Worm (Caenorhabditis elegans) whole organism, L1 larva: ENCODE results near the gene ifg-1.

Experiments used
- C16A3.4 ChIP-seq: fragments of 150-350 bp; optimal IDR thresholded peaks from 2 replicates; lab custom pipeline; 2014; ENCODE audit warnings: missing biosample characterization, missing genetic modification characterization
- F16B12.6 ChIP-seq: fragments of 150-350 bp; optimal IDR thresholded peaks from 2 replicates; lab custom pipeline; 2014; ENCODE audit warnings: missing biosample characterization, missing genetic modification characterization
- aha-1 ChIP-seq: fragments of 150-350 bp; optimal IDR thresholded peaks from 2 replicates; lab custom pipeline; 2014; ENCODE audit warnings: missing biosample characterization, missing genetic modification characterization
- aly-2 ChIP-seq: fragments of 150-350 bp; optimal IDR thresholded peaks from 2 replicates; lab custom pipeline; 2014; ENCODE audit warnings: missing biosample characterization, missing genetic modification characterization
- ama-1 ChIP-seq: fragments of 150-350 bp; optimal IDR thresholded peaks from 2 replicates; lab custom pipeline; 2014
- blmp-1 ChIP-seq: fragments of 150-350 bp; optimal IDR thresholded peaks from 2 replicates; lab custom pipeline; 2014; ENCODE audit warnings: missing biosample characterization, missing genetic modification characterization
- ceh-82 ChIP-seq, 3 experiments: fragments of 150-350 bp in 1 of 3; sonication (generic microtip) in 2 of 3; optimal IDR thresholded peaks; 2 replicates each; lab custom pipeline; 2014 to 2017; ENCODE audit warnings: missing biosample characterization in 3 of 3, missing genetic modification characterization in 3 of 3
- ceh-88 ChIP-seq: fragments of 200-800 bp; sonication (Bioruptor generic); IDR thresholded peaks from 2 replicates; pipeline ENCODE4 v1.3.6; 2022; ENCODE audit warnings: missing genetic modification characterization, missing compliant biosample characterization
- ceh-90 ChIP-seq: sonication (generic microtip); optimal IDR thresholded peaks from 2 replicates; lab custom pipeline; 2016; ENCODE audit warnings: missing genetic modification characterization, missing compliant biosample characterization
- ces-1 ChIP-seq: fragments of 150-350 bp; optimal IDR thresholded peaks from 2 replicates; lab custom pipeline; 2014; ENCODE audit warnings: missing biosample characterization, missing genetic modification reagents, missing genetic modification characterization
- dpl-1 ChIP-seq, 3 experiments: fragments of 150-350 bp in 2 of 3; sonication (generic microtip) in 1 of 3; optimal IDR thresholded peaks; 2 replicates each; lab custom pipeline; 2014 to 2017; ENCODE audit warnings: missing biosample characterization in 3 of 3, missing genetic modification characterization in 3 of 3, missing genetic modification reagents in 3 of 3
- efl-1 ChIP-seq, 4 experiments: fragments of 150-350 bp; optimal IDR thresholded peaks in 3 of 4; peaks in 1 of 4; 1 replicate in 1 of 4; 2 replicates in 3 of 4; lab custom pipeline; 2014; ENCODE audit warnings: missing biosample characterization in 2 of 4, missing genetic modification characterization in 2 of 4, missing genetic modification reagents in 2 of 4
- efl-3 ChIP-seq: fragments of 200-800 bp; sonication (Bioruptor generic); optimal IDR thresholded peaks from 2 replicates; lab custom pipeline; 2018; ENCODE audit warnings: mild to moderate bottlenecking, missing genetic modification characterization, missing compliant biosample characterization
- elt-2 ChIP-seq: sonication (generic microtip); optimal IDR thresholded peaks from 2 replicates; lab custom pipeline; 2016; ENCODE audit warnings: missing genetic modification characterization, mild to moderate bottlenecking, inconsistent platforms, missing compliant biosample characterization, missing genetic modification reagents
- elt-3 ChIP-seq, 6 experiments: fragments of 150-350 bp in 1 of 6; sonication (generic microtip); optimal IDR thresholded peaks; 2 replicates each; lab custom pipeline; 2017 to 2018; ENCODE audit warnings: missing biosample characterization in 6 of 6, missing genetic modification characterization in 6 of 6, inconsistent platforms in 1 of 6
- ets-5 ChIP-seq: fragments of 200-800 bp; sonication (Bioruptor generic); IDR thresholded peaks from 2 replicates; pipeline ENCODE4 v1.3.6; 2022; ENCODE audit warnings: missing genetic modification characterization, missing compliant biosample characterization
- fkh-10 ChIP-seq: sonication (generic microtip); optimal IDR thresholded peaks from 2 replicates; lab custom pipeline; 2017; ENCODE audit warnings: missing biosample characterization, missing genetic modification reagents, missing genetic modification characterization
- fkh-8 ChIP-seq: sonication (generic microtip); optimal IDR thresholded peaks from 2 replicates; lab custom pipeline; 2016; ENCODE audit warnings: mild to moderate bottlenecking, missing genetic modification characterization, missing compliant biosample characterization
- grh-1 ChIP-seq: fragments of 200-800 bp; sonication (Bioruptor generic); IDR thresholded peaks from 2 replicates; pipeline ENCODE4 v1.3.6; 2022; ENCODE audit warnings: missing genetic modification reagents, missing genetic modification characterization, missing compliant biosample characterization
- hlh-17 ChIP-seq: fragments of 200-800 bp; sonication (Bioruptor generic); optimal IDR thresholded peaks from 2 replicates; lab custom pipeline; 2018; ENCODE audit warnings: missing genetic modification characterization, mild to moderate bottlenecking, missing compliant biosample characterization, moderate library complexity, borderline replicate concordance
- isw-1 ChIP-seq: fragments of 200-800 bp; sonication (Bioruptor generic); IDR thresholded peaks from 2 replicates; pipeline ENCODE4 v1.3.6; 2022; ENCODE audit warnings: missing genetic modification characterization, missing compliant biosample characterization
- lin-14 ChIP-seq: fragments of 200-800 bp; sonication (Bioruptor generic); optimal IDR thresholded peaks from 2 replicates; lab custom pipeline; 2018; ENCODE audit warnings: mild to moderate bottlenecking, missing genetic modification characterization, moderate library complexity, missing compliant biosample characterization
- lin-35 ChIP-seq, 2 experiments: fragments of 150-350 bp; optimal IDR thresholded peaks; 2 replicates each; lab custom pipeline; 2014; ENCODE audit warnings: missing biosample characterization in 2 of 2, missing genetic modification characterization in 2 of 2, missing genetic modification reagents in 2 of 2
- lsy-2 ChIP-seq, 2 experiments: fragments of 150-350 bp; optimal IDR thresholded peaks; 2 replicates each; lab custom pipeline; 2014; ENCODE audit warnings: missing biosample characterization in 2 of 2, missing genetic modification characterization in 2 of 2
- mdl-1 ChIP-seq, 2 experiments: fragments of 150-350 bp; optimal IDR thresholded peaks; 2 replicates each; lab custom pipeline; 2014 to 2017; ENCODE audit warnings: missing biosample characterization in 2 of 2, missing genetic modification characterization in 2 of 2, inconsistent platforms in 1 of 2
- mef-2 ChIP-seq: fragments of 150-350 bp; optimal IDR thresholded peaks from 2 replicates; lab custom pipeline; 2014; ENCODE audit warnings: missing biosample characterization, missing genetic modification characterization
- mep-1 ChIP-seq: fragments of 150-350 bp; optimal IDR thresholded peaks from 2 replicates; lab custom pipeline; 2014; ENCODE audit warnings: missing biosample characterization, missing genetic modification characterization
- nhr-12 ChIP-seq: sonication (generic microtip); optimal IDR thresholded peaks from 2 replicates; lab custom pipeline; 2017; ENCODE audit warnings: missing biosample characterization, missing genetic modification characterization
- nhr-19 ChIP-seq: fragments of 200-800 bp; sonication (Bioruptor generic); conservative IDR thresholded peaks from 2 replicates; pipeline ENCODE4 v1.3.6; 2022; ENCODE audit warnings: missing genetic modification characterization, missing compliant biosample characterization
- nhr-20 ChIP-seq: sonication (generic microtip); optimal IDR thresholded peaks from 2 replicates; lab custom pipeline; 2016; ENCODE audit warnings: mild to moderate bottlenecking, missing genetic modification characterization, missing compliant biosample characterization
- nhr-71 ChIP-seq: sonication (generic microtip); optimal IDR thresholded peaks from 2 replicates; lab custom pipeline; 2016; ENCODE audit warnings: mild to moderate bottlenecking, missing genetic modification characterization, moderate library complexity, missing compliant biosample characterization
- nhr-77 ChIP-seq: fragments of 150-350 bp; optimal IDR thresholded peaks from 2 replicates; lab custom pipeline; 2014; ENCODE audit warnings: missing biosample characterization, missing genetic modification characterization
- nhr-84 ChIP-seq: sonication (generic microtip); optimal IDR thresholded peaks from 2 replicates; lab custom pipeline; 2017; ENCODE audit warnings: missing biosample characterization, missing genetic modification characterization
- nhr-85 ChIP-seq: sonication (generic microtip); peaks from one replicate; lab custom pipeline; 2016; ENCODE audit warnings: missing genetic modification characterization, inconsistent platforms, missing compliant biosample characterization
- nhr-90 ChIP-seq: sonication (generic microtip); optimal IDR thresholded peaks from 2 replicates; lab custom pipeline; 2016; ENCODE audit warnings: mild to moderate bottlenecking, missing genetic modification characterization, missing compliant biosample characterization; ENCODE audit not compliant: poor library complexity
- pag-3 ChIP-seq: sonication (generic microtip); optimal IDR thresholded peaks from 2 replicates; lab custom pipeline; 2017; ENCODE audit warnings: missing genetic modification characterization, mild to moderate bottlenecking, missing compliant biosample characterization, antibody characterized with exemption, borderline replicate concordance; ENCODE audit not compliant: insufficient read depth
- snu-23 ChIP-seq: sonication (generic microtip); optimal IDR thresholded peaks from 2 replicates; lab custom pipeline; 2016; ENCODE audit warnings: missing genetic modification characterization, missing compliant biosample characterization
- sptf-1 ChIP-seq: fragments of 150-350 bp; optimal IDR thresholded peaks from 2 replicates; lab custom pipeline; 2014; ENCODE audit warnings: missing biosample characterization, missing genetic modification characterization
- sup-37 ChIP-seq: fragments of 200-800 bp; sonication (Bioruptor generic); optimal IDR thresholded peaks from 2 replicates; lab custom pipeline; 2018; ENCODE audit warnings: mild to moderate bottlenecking, missing genetic modification characterization, missing compliant biosample characterization
- swsn-7 ChIP-seq: sonication (generic microtip); optimal IDR thresholded peaks from 2 replicates; lab custom pipeline; 2016; ENCODE audit warnings: missing genetic modification characterization, missing compliant biosample characterization
- tbx-2 ChIP-seq: sonication (generic microtip); optimal IDR thresholded peaks from 2 replicates; lab custom pipeline; 2016; ENCODE audit warnings: missing genetic modification characterization, missing compliant biosample characterization
- tlp-1 ChIP-seq: fragments of 150-350 bp; optimal IDR thresholded peaks from 2 replicates; lab custom pipeline; 2014; ENCODE audit warnings: missing biosample characterization, missing genetic modification characterization
- unc-130 ChIP-seq: fragments of 150-350 bp; optimal IDR thresholded peaks from 2 replicates; lab custom pipeline; 2017; ENCODE audit warnings: missing biosample characterization, missing genetic modification characterization, inconsistent platforms
- unc-30 ChIP-seq: sonication (generic microtip); optimal IDR thresholded peaks from 2 replicates; lab custom pipeline; 2017; ENCODE audit warnings: missing biosample characterization, missing genetic modification characterization
- unc-62 ChIP-seq: fragments of 150-350 bp; optimal IDR thresholded peaks from 2 replicates; lab custom pipeline; 2014; ENCODE audit warnings: missing biosample characterization, missing genetic modification reagents, missing genetic modification characterization
- unc-86 ChIP-seq: sonication (generic microtip); optimal IDR thresholded peaks from 2 replicates; lab custom pipeline; 2016; ENCODE audit warnings: missing genetic modification characterization, missing compliant biosample characterization
- zag-1 ChIP-seq: fragments of 150-350 bp; optimal IDR thresholded peaks from 2 replicates; lab custom pipeline; 2014; ENCODE audit warnings: missing biosample characterization, missing genetic modification characterization
- ztf-4 ChIP-seq: fragments of 150-350 bp; optimal IDR thresholded peaks from 2 replicates; lab custom pipeline; 2014; ENCODE audit warnings: missing biosample characterization, missing genetic modification characterization

The ifg-1 gene

ce11 chrII:8259674-8260073 is 42.7 kb downstream of the ifg-1 start:
- TF ChIP-seq hlh-17 (GFP tag; lab: Kevin White, UChicago) (no peak), nhr-84 (tag; lab: Kevin White, UChicago) (no peak), nhr-71 (tag; lab: Kevin White, UChicago) (peak; percentile 51), ceh-90 (tag; lab: Kevin White, UChicago) (no peak), sup-37 (GFP tag; lab: Kevin White, UChicago) (no peak), ceh-88 (GFP tag; lab: Robert Waterston, UW) (no peak), ces-1 (GFP tag; lab: Kevin White, UChicago) (no peak), nhr-20 (tag; lab: Kevin White, UChicago) (peak; percentile 41), C16A3.4 (tag; lab: Kevin White, UChicago) (no peak), elt-2 (tag; lab: Kevin White, UChicago) (no peak), ceh-82 (tag; optimal IDR thresholded peaks at IDR 0.05; lab: Kevin White, UChicago) (no peak), unc-86 (tag; lab: Kevin White, UChicago) (no peak), tbx-2 (tag; lab: Kevin White, UChicago) (no peak), fkh-8 (tag; lab: Kevin White, UChicago) (no peak), tlp-1 (tag; lab: Kevin White, UChicago) (no peak), unc-130 (tag; lab: Kevin White, UChicago) (peak; percentile 20), nhr-85 (tag; lab: Kevin White, UChicago) (peak; percentile 94), efl-3 (GFP tag; lab: Kevin White, UChicago) (no peak), blmp-1 (tag; lab: Kevin White, UChicago) (peak; percentile 36), lin-14 (GFP tag; lab: Kevin White, UChicago) (peak; percentile 54), nhr-77 (tag; lab: Kevin White, UChicago) (no peak), elt-3 (tag; optimal IDR thresholded peaks at IDR 0.05; lab: Kevin White, UChicago) (peak in 1 of 6 experiments; percentile 31), efl-1 (optimal IDR thresholded peaks at IDR 0.05; lab: Kevin White, UChicago) (no peak), efl-1 (GFP tag; optimal IDR thresholded peaks at IDR 0.05 in 1 of 2; lab: Kevin White, UChicago) (peak in 1 of 2 experiments; percentile 16), mef-2 (tag; lab: Kevin White, UChicago) (no peak), grh-1 (GFP tag; lab: Robert Waterston, UW) (no peak), ztf-4 (no peak), nhr-12 (no peak), sptf-1 (tag; lab: Kevin White, UChicago) (no peak), mdl-1 (tag; optimal IDR thresholded peaks at IDR 0.05; lab: Kevin White, UChicago) (no peak), unc-30 (tag; lab: Kevin White, UChicago) (no peak), unc-62 (no peak), aly-2 (tag; lab: Kevin White, UChicago) (no peak), snu-23 (GFP tag; lab: Kevin White, UChicago) (peak; percentile 43), dpl-1 (GFP tag; optimal IDR thresholded peaks at IDR 0.05; lab: Kevin White, UChicago) (no peak), F16B12.6 (tag; lab: Kevin White, UChicago) (no peak), ets-5 (GFP tag; lab: Robert Waterston, UW) (no peak), nhr-19 (no peak), swsn-7 (no peak), pag-3 (tag; lab: Kevin White, UChicago) (no peak), lin-35 (GFP tag; optimal IDR thresholded peaks at IDR 0.05; lab: Kevin White, UChicago) (peak in 1 of 2 experiments; percentile 36)

- TF ChIP-seq nhr-71 (tag; lab: Kevin White, UChicago), result peak; percentile 50
- no peak for TF ChIP-seq isw-1
- peak; percentile 63 for TF ChIP-seq blmp-1 (tag; lab: Kevin White, UChicago)
- TF ChIP-seq lin-14 (GFP tag; lab: Kevin White, UChicago), result peak; percentile 55
- no peak for TF ChIP-seq mep-1 (tag; lab: Kevin White, UChicago)
- peak; percentile 31 for TF ChIP-seq tbx-2 (tag; lab: Kevin White, UChicago)
- TF ChIP-seq mdl-1 (tag; optimal IDR thresholded peaks at IDR 0.05; lab: Kevin White, UChicago), result peak in 1 of 2 experiments; percentile 33
- no peak for TF ChIP-seq lsy-2 (tag; optimal IDR thresholded peaks at IDR 0.05; lab: Kevin White, UChicago)
- TF ChIP-seq sptf-1 (tag; lab: Kevin White, UChicago), result no peak
- no peak for TF ChIP-seq elt-2 (tag; lab: Kevin White, UChicago)
- peak in 1 of 6 experiments; percentile 52 for TF ChIP-seq elt-3 (tag; optimal IDR thresholded peaks at IDR 0.05; lab: Kevin White, UChicago)
- peak in 1 of 2 experiments; percentile 13 for TF ChIP-seq lin-35 (GFP tag; optimal IDR thresholded peaks at IDR 0.05; lab: Kevin White, UChicago)
- peak; percentile 86 for TF ChIP-seq nhr-85 (tag; lab: Kevin White, UChicago)
- TF ChIP-seq ama-1, result no peak
- TF ChIP-seq tlp-1 (tag; lab: Kevin White, UChicago), result no peak
- no peak for TF ChIP-seq fkh-10 (GFP tag; lab: Kevin White, UChicago)
- no peak for TF ChIP-seq mef-2 (tag; lab: Kevin White, UChicago)
- peak; percentile 64 for TF ChIP-seq nhr-20 (tag; lab: Kevin White, UChicago)
- no peak for TF ChIP-seq aha-1 (tag; lab: Kevin White, UChicago)
- no peak for TF ChIP-seq F16B12.6 (tag; lab: Kevin White, UChicago)
- no peak for TF ChIP-seq efl-1 (optimal IDR thresholded peaks at IDR 0.05; lab: Kevin White, UChicago)
- peak in 1 of 2 experiments; percentile 84 for TF ChIP-seq efl-1 (GFP tag; optimal IDR thresholded peaks at IDR 0.05 in 1 of 2; lab: Kevin White, UChicago)
- TF ChIP-seq ceh-82 (tag; optimal IDR thresholded peaks at IDR 0.05; lab: Kevin White, UChicago), result no peak
- peak; percentile 15 for TF ChIP-seq nhr-90
- 0 out of 2 replicates have a peak, but pooled peaks have one; percentile 33 for TF ChIP-seq grh-1 (GFP tag; lab: Robert Waterston, UW)
- no peak for TF ChIP-seq zag-1 (tag; lab: Kevin White, UChicago)
Observed at ce11 chrII:8263562-8263961, 46.5 kb downstream of the ifg-1 start.
